Worm (Caenorhabditis elegans) whole organism, L1 larva: Measurements from ENCODE around the gene M04B2.6.

ENCODE experiments used
- Y116A8C.19 ChIP-seq: sonication (generic microtip); optimal IDR thresholded peaks from 2 replicates; lab custom pipeline; 2016; ENCODE audit warnings: missing compliant biosample characterization, missing genetic modification characterization, borderline replicate concordance
- alr-1 ChIP-seq: fragments of 200-800 bp; sonication (Bioruptor generic); optimal IDR thresholded peaks from 2 replicates; lab custom pipeline; 2018; ENCODE audit warnings: borderline replicate concordance, mild to moderate bottlenecking, missing genetic modification characterization, missing compliant biosample characterization
- aly-2 ChIP-seq: fragments of 150-350 bp; optimal IDR thresholded peaks from 2 replicates; lab custom pipeline; 2014; ENCODE audit warnings: missing biosample characterization, missing genetic modification characterization
- ama-1 ChIP-seq: fragments of 150-350 bp; optimal IDR thresholded peaks from 2 replicates; lab custom pipeline; 2014
- blmp-1 ChIP-seq: fragments of 150-350 bp; optimal IDR thresholded peaks from 2 replicates; lab custom pipeline; 2014; ENCODE audit warnings: missing biosample characterization, missing genetic modification characterization
- ceh-8 ChIP-seq: fragments of 200-800 bp; sonication (Bioruptor generic); optimal IDR thresholded peaks from 2 replicates; lab custom pipeline; 2018; ENCODE audit warnings: mild to moderate bottlenecking, missing genetic modification characterization, moderate library complexity, missing compliant biosample characterization
- ceh-88 ChIP-seq: fragments of 200-800 bp; sonication (Bioruptor generic); IDR thresholded peaks from 2 replicates; pipeline ENCODE4 v1.3.6; 2022; ENCODE audit warnings: missing genetic modification characterization, missing compliant biosample characterization
- ceh-90 ChIP-seq: sonication (generic microtip); optimal IDR thresholded peaks from 2 replicates; lab custom pipeline; 2016; ENCODE audit warnings: missing genetic modification characterization, missing compliant biosample characterization
- ces-1 ChIP-seq: fragments of 150-350 bp; optimal IDR thresholded peaks from 2 replicates; lab custom pipeline; 2014; ENCODE audit warnings: missing biosample characterization, missing genetic modification reagents, missing genetic modification characterization
- efl-1 ChIP-seq, 4 experiments: fragments of 150-350 bp; optimal IDR thresholded peaks in 3 of 4; peaks in 1 of 4; 1 replicate in 1 of 4; 2 replicates in 3 of 4; lab custom pipeline; 2014; ENCODE audit warnings: missing biosample characterization in 2 of 4, missing genetic modification characterization in 2 of 4, missing genetic modification reagents in 2 of 4
- efl-3 ChIP-seq: fragments of 200-800 bp; sonication (Bioruptor generic); optimal IDR thresholded peaks from 2 replicates; lab custom pipeline; 2018; ENCODE audit warnings: mild to moderate bottlenecking, missing genetic modification characterization, missing compliant biosample characterization
- egl-13 ChIP-seq: sonication (generic microtip); optimal IDR thresholded peaks from 2 replicates; lab custom pipeline; 2016; ENCODE audit warnings: missing genotype, missing genetic modification reagents, missing genetic modification characterization, missing compliant biosample characterization
- egl-27 ChIP-seq, 2 experiments: fragments of 150-350 bp in 1 of 2; sonication (generic microtip); optimal IDR thresholded peaks; 3 replicates each; lab custom pipeline; 2017 to 2018; ENCODE audit warnings: missing biosample characterization in 2 of 2, missing genetic modification characterization in 2 of 2, missing genetic modification reagents in 2 of 2
- elt-2 ChIP-seq: sonication (generic microtip); optimal IDR thresholded peaks from 2 replicates; lab custom pipeline; 2016; ENCODE audit warnings: missing genetic modification characterization, mild to moderate bottlenecking, inconsistent platforms, missing compliant biosample characterization, missing genetic modification reagents
- ets-5 ChIP-seq: fragments of 200-800 bp; sonication (Bioruptor generic); IDR thresholded peaks from 2 replicates; pipeline ENCODE4 v1.3.6; 2022; ENCODE audit warnings: missing genetic modification characterization, missing compliant biosample characterization
- grh-1 ChIP-seq: fragments of 200-800 bp; sonication (Bioruptor generic); IDR thresholded peaks from 2 replicates; pipeline ENCODE4 v1.3.6; 2022; ENCODE audit warnings: missing genetic modification reagents, missing genetic modification characterization, missing compliant biosample characterization
- hlh-4 ChIP-seq: sonication (generic microtip); optimal IDR thresholded peaks from 2 replicates; lab custom pipeline; 2016; ENCODE audit warnings: mild to moderate bottlenecking, missing genetic modification characterization, missing compliant biosample characterization
- irx-1 ChIP-seq: sonication (generic microtip); optimal IDR thresholded peaks from 2 replicates; lab custom pipeline; 2016; ENCODE audit warnings: missing genetic modification characterization, missing compliant biosample characterization
- lin-13 ChIP-seq: fragments of 150-350 bp; optimal IDR thresholded peaks from 2 replicates; lab custom pipeline; 2014; ENCODE audit warnings: missing biosample characterization, missing genetic modification reagents, missing genetic modification characterization
- lin-15B ChIP-seq: fragments of 150-350 bp; sonication (generic microtip); optimal IDR thresholded peaks from 3 replicates; lab custom pipeline; 2014; ENCODE audit warnings: missing biosample characterization, missing genetic modification characterization
- lin-39 ChIP-seq: fragments of 150-350 bp; optimal IDR thresholded peaks from 2 replicates; lab custom pipeline; 2014; ENCODE audit warnings: missing biosample characterization, missing genetic modification reagents, missing genetic modification characterization
- mab-9 ChIP-seq: fragments of 200-800 bp; sonication (Bioruptor generic); IDR thresholded peaks from 2 replicates; pipeline ENCODE4 v1.3.6; 2022; ENCODE audit warnings: missing genetic modification reagents, missing genetic modification characterization, missing compliant biosample characterization
- mep-1 ChIP-seq: fragments of 150-350 bp; optimal IDR thresholded peaks from 2 replicates; lab custom pipeline; 2014; ENCODE audit warnings: missing biosample characterization, missing genetic modification characterization
- nhr-11 ChIP-seq: fragments of 150-350 bp; optimal IDR thresholded peaks from 2 replicates; lab custom pipeline; 2014; ENCODE audit warnings: missing biosample characterization, missing genetic modification characterization
- nhr-12 ChIP-seq: sonication (generic microtip); optimal IDR thresholded peaks from 2 replicates; lab custom pipeline; 2017; ENCODE audit warnings: missing biosample characterization, missing genetic modification characterization
- nhr-19 ChIP-seq: fragments of 200-800 bp; sonication (Bioruptor generic); conservative IDR thresholded peaks from 2 replicates; pipeline ENCODE4 v1.3.6; 2022; ENCODE audit warnings: missing genetic modification characterization, missing compliant biosample characterization
- nhr-20 ChIP-seq: sonication (generic microtip); optimal IDR thresholded peaks from 2 replicates; lab custom pipeline; 2016; ENCODE audit warnings: mild to moderate bottlenecking, missing genetic modification characterization, missing compliant biosample characterization
- nhr-237 ChIP-seq: fragments of 150-350 bp; optimal IDR thresholded peaks from 2 replicates; lab custom pipeline; 2014; ENCODE audit warnings: missing biosample characterization, missing genetic modification characterization
- nhr-28 ChIP-seq: fragments of 150-350 bp; optimal IDR thresholded peaks from 2 replicates; lab custom pipeline; 2014; ENCODE audit warnings: missing biosample characterization, missing genetic modification characterization
- nhr-71 ChIP-seq: sonication (generic microtip); optimal IDR thresholded peaks from 2 replicates; lab custom pipeline; 2016; ENCODE audit warnings: mild to moderate bottlenecking, missing genetic modification characterization, moderate library complexity, missing compliant biosample characterization
- nhr-77 ChIP-seq: fragments of 150-350 bp; optimal IDR thresholded peaks from 2 replicates; lab custom pipeline; 2014; ENCODE audit warnings: missing biosample characterization, missing genetic modification characterization
- nhr-84 ChIP-seq: sonication (generic microtip); optimal IDR thresholded peaks from 2 replicates; lab custom pipeline; 2017; ENCODE audit warnings: missing biosample characterization, missing genetic modification characterization
- nhr-90 ChIP-seq: sonication (generic microtip); optimal IDR thresholded peaks from 2 replicates; lab custom pipeline; 2016; ENCODE audit warnings: mild to moderate bottlenecking, missing genetic modification characterization, missing compliant biosample characterization; ENCODE audit not compliant: poor library complexity
- pax-3 ChIP-seq: fragments of 200-800 bp; sonication (Bioruptor generic); optimal IDR thresholded peaks from 2 replicates; lab custom pipeline; 2018; ENCODE audit warnings: mild to moderate bottlenecking, missing genetic modification characterization, moderate library complexity, missing compliant biosample characterization
- skn-1 ChIP-seq: fragments of 150-350 bp; optimal IDR thresholded peaks from 2 replicates; lab custom pipeline; 2014; ENCODE audit warnings: missing biosample characterization, missing genetic modification characterization
- snu-23 ChIP-seq: sonication (generic microtip); optimal IDR thresholded peaks from 2 replicates; lab custom pipeline; 2016; ENCODE audit warnings: missing genetic modification characterization, missing compliant biosample characterization
- sox-4 ChIP-seq: sonication (generic microtip); optimal IDR thresholded peaks from 2 replicates; lab custom pipeline; 2016; ENCODE audit warnings: missing genetic modification characterization, missing compliant biosample characterization
- tbx-2 ChIP-seq: sonication (generic microtip); optimal IDR thresholded peaks from 2 replicates; lab custom pipeline; 2016; ENCODE audit warnings: missing genetic modification characterization, missing compliant biosample characterization
- unc-62 ChIP-seq: fragments of 150-350 bp; optimal IDR thresholded peaks from 2 replicates; lab custom pipeline; 2014; ENCODE audit warnings: missing biosample characterization, missing genetic modification reagents, missing genetic modification characterization
- unc-86 ChIP-seq: sonication (generic microtip); optimal IDR thresholded peaks from 2 replicates; lab custom pipeline; 2016; ENCODE audit warnings: missing genetic modification characterization, missing compliant biosample characterization
- unc-98 ChIP-seq: fragments of 200-800 bp; sonication (Bioruptor generic); IDR thresholded peaks from 2 replicates; pipeline ENCODE4 v1.3.6; 2022; ENCODE audit warnings: missing genetic modification characterization, missing compliant biosample characterization
- xbp-1 ChIP-seq: sonication (generic microtip); optimal IDR thresholded peaks from 2 replicates; lab custom pipeline; 2016; ENCODE audit warnings: missing genetic modification characterization, missing compliant biosample characterization
- zip-4 ChIP-seq: fragments of 200-800 bp; sonication (Bioruptor generic); optimal IDR thresholded peaks from 2 replicates; lab custom pipeline; 2018; ENCODE audit warnings: mild to moderate bottlenecking, missing genetic modification characterization, moderate library complexity, missing compliant biosample characterization
- ztf-11 ChIP-seq, 2 experiments: sonication (generic microtip); optimal IDR thresholded peaks; 2 replicates each; lab custom pipeline; 2016 to 2017; ENCODE audit warnings: missing genetic modification characterization in 2 of 2, missing biosample characterization in 1 of 2, missing compliant biosample characterization in 1 of 2
- ztf-4 ChIP-seq: fragments of 150-350 bp; optimal IDR thresholded peaks from 2 replicates; lab custom pipeline; 2014; ENCODE audit warnings: missing biosample characterization, missing genetic modification characterization

Gene M04B2.6

DNA sequence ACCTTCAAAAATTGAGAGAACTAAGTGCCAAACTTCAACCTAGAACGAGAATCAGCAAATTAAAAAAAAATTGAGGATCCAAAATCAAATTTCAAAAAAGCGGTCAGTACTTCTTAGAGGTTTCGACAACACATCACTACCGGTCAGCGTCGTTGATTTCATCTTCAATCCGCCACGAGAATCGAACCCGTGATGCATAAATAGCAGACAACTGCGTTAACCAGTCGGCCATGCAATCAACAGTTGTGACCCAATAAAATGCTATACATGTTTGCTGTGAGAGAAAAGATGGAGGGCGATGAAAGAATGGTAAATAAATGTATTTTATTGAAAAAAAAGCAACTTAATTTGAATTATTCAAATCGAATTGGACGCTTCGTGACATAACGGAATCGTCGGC lies 39.1 kb upstream of the M04B2.6 start (continued):
- TF ChIP-seq efl-3 (no peak), nhr-12 (tag; lab: Kevin White, UChicago) (no peak), nhr-71 (tag; lab: Kevin White, UChicago) (peak; percentile 85), egl-27 (tag; optimal IDR thresholded peaks at IDR 0.05; lab: Kevin White, UChicago) (no peak), efl-1 (optimal IDR thresholded peaks at IDR 0.05; lab: Kevin White, UChicago) (peak; percentile 61 to 74), efl-1 (GFP tag; optimal IDR thresholded peaks at IDR 0.05 in 1 of 2; lab: Kevin White, UChicago) (peak; percentile 60 to 97), ama-1 (lab: Kevin White, UChicago) (peak; percentile 26), sox-4 (tag; lab: Kevin White, UChicago) (no peak), lin-13 (GFP tag; lab: Kevin White, UChicago) (peak; percentile 55), pax-3 (tag; lab: Kevin White, UChicago) (peak; percentile 20), nhr-28 (tag; lab: Kevin White, UChicago) (no peak), unc-98 (no peak), hlh-4 (tag; lab: Kevin White, UChicago) (no peak), snu-23 (GFP tag; lab: Kevin White, UChicago) (peak; percentile 92), nhr-84 (tag; lab: Kevin White, UChicago) (no peak), blmp-1 (tag; lab: Kevin White, UChicago) (peak; percentile 52), nhr-19 (GFP tag; lab: Robert Waterston, UW) (peak; percentile 73), elt-2 (tag; lab: Kevin White, UChicago) (peak; percentile 40), ces-1 (no peak), nhr-77 (tag; lab: Kevin White, UChicago) (peak; percentile 78), ceh-88 (GFP tag; lab: Robert Waterston, UW) (peak; percentile 29; the same call in 1 of the 2 replicates), skn-1 (peak; percentile 43), ztf-4 (peak; percentile 27), irx-1 (tag; lab: Kevin White, UChicago) (peak; percentile 66), nhr-237 (tag; lab: Kevin White, UChicago) (peak; percentile 79), unc-62 (GFP tag; lab: Kevin White, UChicago) (no peak), nhr-11 (tag; lab: Kevin White, UChicago) (peak; percentile 29), nhr-90 (tag; lab: Kevin White, UChicago) (peak; percentile 86), unc-86 (tag; lab: Kevin White, UChicago) (peak; percentile 17), mab-9 (GFP tag; lab: Robert Waterston, UW) (no peak), Y116A8C.19 (tag; lab: Kevin White, UChicago) (no peak), tbx-2 (tag; lab: Kevin White, UChicago) (peak; percentile 72), egl-13 (tag; lab: Kevin White, UChicago) (peak; percentile 18), zip-4 (peak; percentile 40), lin-15B (tag; lab: Kevin White, UChicago) (peak; percentile 20), xbp-1 (peak; percentile 76), ceh-8 (GFP tag; lab: Kevin White, UChicago) (no peak), grh-1 (GFP tag; lab: Robert Waterston, UW) (no peak), ets-5 (GFP tag; lab: Robert Waterston, UW) (no peak), nhr-20 (peak; percentile 77), ceh-90 (tag; lab: Kevin White, UChicago) (no peak), aly-2 (tag; lab: Kevin White, UChicago) (peak; percentile 88), alr-1 (tag; lab: Kevin White, UChicago) (no peak), ztf-11 (tag; optimal IDR thresholded peaks at IDR 0.05; lab: Kevin White, UChicago) (peak in 1 of 2 experiments; percentile 57), mep-1 (peak; percentile 95), lin-39 (tag; lab: Kevin White, UChicago) (peak; percentile 28)
